Worm (Caenorhabditis elegans) whole organism, midembryonic: ENCODE data around the gene his-3.

Experiments used
- T22C8.4 ChIP-seq: fragments of 200-800 bp; sonication (Bioruptor generic); IDR thresholded peaks from 2 replicates; pipeline ENCODE4 v1.3.6; 2022; ENCODE audit warnings: missing genetic modification characterization, missing compliant biosample characterization
- cog-1 ChIP-seq: sonication (generic microtip); optimal IDR thresholded peaks from 2 replicates; lab custom pipeline; 2016; ENCODE audit warnings: missing genetic modification characterization, missing compliant biosample characterization
- flt-1 ChIP-seq: fragments of 200-800 bp; sonication (Bioruptor generic); IDR thresholded peaks from 2 replicates; pipeline ENCODE4 v1.3.6; 2022; ENCODE audit warnings: missing genetic modification characterization, missing compliant biosample characterization
- klf-2 ChIP-seq: fragments of 200-800 bp; sonication (Bioruptor generic); conservative IDR thresholded peaks from 2 replicates; pipeline ENCODE4 v1.3.6; 2022; ENCODE audit warnings: missing genetic modification reagents, missing genetic modification characterization, missing compliant biosample characterization
- med-1 ChIP-seq: sonication (generic microtip); optimal IDR thresholded peaks from 2 replicates; lab custom pipeline; 2017; ENCODE audit warnings: missing genetic modification characterization, mild to moderate bottlenecking, missing compliant biosample characterization, antibody characterized with exemption, missing genetic modification reagents; ENCODE audit not compliant: insufficient read depth
- tab-1 ChIP-seq: fragments of 200-800 bp; sonication (Bioruptor generic); IDR thresholded peaks from 2 replicates; pipeline ENCODE4 v1.3.6; 2022; ENCODE audit warnings: missing genetic modification characterization, missing compliant biosample characterization
- ztf-23 ChIP-seq: fragments of 200-800 bp; sonication (Bioruptor generic); IDR thresholded peaks from 2 replicates; pipeline ENCODE4 v1.3.6; 2022; ENCODE audit warnings: missing genetic modification reagents, missing genetic modification characterization, missing compliant biosample characterization

- no peak for TF ChIP-seq flt-1 (GFP tag; lab: Robert Waterston, UW)
- no peak for TF ChIP-seq med-1
- TF ChIP-seq T22C8.4 (GFP tag; lab: Robert Waterston, UW), result no peak
- no peak for TF ChIP-seq klf-2 (GFP tag; lab: Robert Waterston, UW)
- no peak for TF ChIP-seq tab-1 (GFP tag; lab: Robert Waterston, UW)
- no peak for TF ChIP-seq cog-1 (tag; lab: Kevin White, UChicago)
- no peak for TF ChIP-seq ztf-23
Measured at ce11 chrV:16061993-16062392, 21.4 kb downstream of the his-3 start, which contains the start of gene fbxa-100.
